Comparison of ENCODE assay signal across 5 fruit fly cellular contexts in genomic region chrX:12744026-12744688, dm6.
TF ChIP-seq lines count a peak whose summit lies in the region.

CG4004 (plus strand) TSS chrX:12744212.

- TF ChIP-seq CTCF in whole organism, embryonic (GFP tag; optimal IDR thresholded peaks at IDR 0.05; lab: Kevin White, UChicago) = no peak

TF ChIP-seq in whole organism, adult, 20 proteins besides CTCF, POLR2A, EP300 and RAD21 (continues in another document):
- TF ChIP-seq Clk (GFP tag; optimal IDR thresholded peaks at IDR 0.05; lab: Kevin White, UChicago) (no peak), Crg-1 (GFP tag; optimal IDR thresholded peaks at IDR 0.05; lab: Kevin White, UChicago) (no peak), CG14711 (tag; optimal IDR thresholded peaks at IDR 0.05; lab: Kevin White, UChicago) (no peak), CG11617 (GFP tag; optimal IDR thresholded peaks at IDR 0.05; lab: Kevin White, UChicago) (peak; percentile 39), CG5204 (GFP tag; optimal IDR thresholded peaks at IDR 0.05; lab: Kevin White, UChicago) (no peak), bab1 (GFP tag; optimal IDR thresholded peaks at IDR 0.05; lab: Kevin White, UChicago) (peak; percentile 39), CG7101 (tag; optimal IDR thresholded peaks at IDR 0.05; lab: Kevin White, UChicago) (peak; percentile 25), tj (GFP tag; optimal IDR thresholded peaks at IDR 0.05; lab: Kevin White, UChicago) (peak; percentile 30), pad (GFP tag; optimal IDR thresholded peaks at IDR 0.05; lab: Kevin White, UChicago) (peak; percentile 8), Mnt (GFP tag; optimal IDR thresholded peaks at IDR 0.05; lab: Kevin White, UChicago) (peak; percentile 23), cic (GFP tag; optimal IDR thresholded peaks at IDR 0.05; lab: Kevin White, UChicago) (no peak), cnc (optimal IDR thresholded peaks at IDR 0.05; lab: Kevin White, UChicago) (no peak), CG7045 (GFP tag; optimal IDR thresholded peaks at IDR 0.05; lab: Kevin White, UChicago) (no peak), ovo (GFP tag; optimal IDR thresholded peaks at IDR 0.05; lab: Kevin White, UChicago) (no peak), CG1620 (GFP tag; optimal IDR thresholded peaks at IDR 0.05; lab: Kevin White, UChicago) (peak; percentile 4), kay (GFP tag; lab: Kevin White, UChicago; ENCODE audit: borderline replicate concordance) (no peak), CG12768 (GFP tag; optimal IDR thresholded peaks at IDR 0.05; lab: Kevin White, UChicago) (no peak), CG33017 (tag; optimal IDR thresholded peaks at IDR 0.05; lab: Kevin White, UChicago) (no peak), toe (GFP tag; optimal IDR thresholded peaks at IDR 0.05; lab: Kevin White, UChicago) (no peak)

TF ChIP-seq in whole organism, embryonic, 481 proteins besides CTCF, POLR2A, EP300 and RAD21 (continues in another document):
- TF ChIP-seq croc (GFP tag; conservative IDR thresholded peaks at IDR 0.05; lab: Robert Waterston, UW) (no peak), sens-2 (GFP tag; IDR thresholded peaks at IDR 0.05; lab: Robert Waterston, UW) (no peak), Meics (GFP tag; optimal IDR thresholded peaks at IDR 0.05; lab: Kevin White, UChicago) (no peak), CG16813 (GFP tag; IDR thresholded peaks at IDR 0.05; lab: Robert Waterston, UW; ENCODE audit: partially characterized antibody) (0 out of 3 replicates have a peak, but pooled peaks have one; percentile 34), CG6689 (GFP tag; IDR thresholded peaks at IDR 0.05; lab: Robert Waterston, UW) (0 out of 2 replicates have a peak, but pooled peaks have one; percentile 21), Fer2 (tag; optimal IDR thresholded peaks at IDR 0.05; lab: Kevin White, UChicago) (no peak), row (GFP tag; IDR thresholded peaks at IDR 0.05; lab: Robert Waterston, UW) (peak; percentile 20; the same call in 1 of the 3 replicates), Sox102F (GFP tag; optimal IDR thresholded peaks at IDR 0.05; lab: Kevin White, UChicago) (peak; percentile 19), cad (GFP tag; optimal IDR thresholded peaks at IDR 0.05; lab: Kevin White, UChicago) (no peak), CG5953 (GFP tag; IDR thresholded peaks at IDR 0.05; lab: Robert Waterston, UW) (no peak), Dip2 (GFP tag; IDR thresholded peaks at IDR 0.05; lab: Robert Waterston, UW) (no peak), CG10979 (tag; optimal IDR thresholded peaks at IDR 0.05; lab: Kevin White, UChicago) (peak; percentile 38), lbe (GFP tag; optimal IDR thresholded peaks at IDR 0.05; lab: Kevin White, UChicago) (peak; percentile 28), Xrp1 (GFP tag; IDR thresholded peaks at IDR 0.05; lab: Robert Waterston, UW) (peak; percentile 16; the same call in 1 of the 2 replicates), D19B (GFP tag; optimal IDR thresholded peaks at IDR 0.05; lab: Kevin White, UChicago) (peak; percentile 3), peb (GFP tag; IDR thresholded peaks at IDR 0.05; lab: Robert Waterston, UW) (no peak), CG18764 (GFP tag; optimal IDR thresholded peaks at IDR 0.05; lab: Kevin White, UChicago) (peak; percentile 70)

TF ChIP-seq in whole organism, prepupa, 60 proteins besides CTCF, POLR2A, EP300 and RAD21 (continues in another document):
- TF ChIP-seq Eip78C (GFP tag; lab: Kevin White, UChicago) = peak; percentile 46
- TF ChIP-seq Smox (GFP tag; optimal IDR thresholded peaks at IDR 0.05; lab: Kevin White, UChicago) = no peak
- no peak for TF ChIP-seq net (GFP tag; optimal IDR thresholded peaks at IDR 0.05; lab: Kevin White, UChicago)
- TF ChIP-seq pdm3 (GFP tag; optimal IDR thresholded peaks at IDR 0.05; lab: Kevin White, UChicago) = peak; percentile 25
- no peak for TF ChIP-seq CG11902 (GFP tag; optimal IDR thresholded peaks at IDR 0.05; lab: Kevin White, UChicago)
- TF ChIP-seq eg (GFP tag; IDR thresholded peaks at IDR 0.05; lab: Robert Waterston, UW) = peak; percentile 83
- peak; percentile 9 for TF ChIP-seq CG8632 (GFP tag; optimal IDR thresholded peaks at IDR 0.05; lab: Kevin White, UChicago)
- no peak for TF ChIP-seq CG8319 (GFP tag; optimal IDR thresholded peaks at IDR 0.05; lab: Kevin White, UChicago)
- TF ChIP-seq Eip75B (GFP tag; optimal IDR thresholded peaks at IDR 0.05; lab: Kevin White, UChicago) = peak; percentile 27
- TF ChIP-seq Blimp-1 (GFP tag; optimal IDR thresholded peaks at IDR 0.05; lab: Kevin White, UChicago) = no peak
- TF ChIP-seq CG10631 (GFP tag; optimal IDR thresholded peaks at IDR 0.05; lab: Kevin White, UChicago) = peak; percentile 20
- peak; percentile 68 for TF ChIP-seq svp (GFP tag; lab: Kevin White, UChicago)
- peak; percentile 34 for TF ChIP-seq vri (GFP tag; optimal IDR thresholded peaks at IDR 0.05; lab: Kevin White, UChicago)
- no peak for TF ChIP-seq CG7368 (GFP tag; optimal IDR thresholded peaks at IDR 0.05; lab: Kevin White, UChicago)
- TF ChIP-seq ss (GFP tag; optimal IDR thresholded peaks at IDR 0.05; lab: Kevin White, UChicago) = peak; percentile 60 to 61
- TF ChIP-seq Sox15 (GFP tag; optimal IDR thresholded peaks at IDR 0.05; lab: Kevin White, UChicago) = no peak
- peak; percentile 33 for TF ChIP-seq CG16779 (tag; optimal IDR thresholded peaks at IDR 0.05; lab: Kevin White, UChicago)
- peak; percentile 7 for TF ChIP-seq Sox102F (GFP tag; optimal IDR thresholded peaks at IDR 0.05; lab: Kevin White, UChicago)
- no peak for TF ChIP-seq CG34406 (GFP tag; optimal IDR thresholded peaks at IDR 0.05; lab: Kevin White, UChicago)
- TF ChIP-seq CG6854 (GFP tag; optimal IDR thresholded peaks at IDR 0.05; lab: Kevin White, UChicago) = no peak
- TF ChIP-seq Gug (GFP tag; IDR thresholded peaks at IDR 0.05; lab: Robert Waterston, UW) = peak; percentile 40

TF ChIP-seq in whole organism, pupa, 21 proteins besides CTCF, POLR2A, EP300 and RAD21:
- TF ChIP-seq EcR (GFP tag; optimal IDR thresholded peaks at IDR 0.05; lab: Kevin White, UChicago) = no peak
- TF ChIP-seq Snoo (tag; optimal IDR thresholded peaks at IDR 0.05; lab: Kevin White, UChicago) = no peak
- peak; percentile 22 for TF ChIP-seq gl (tag; optimal IDR thresholded peaks at IDR 0.05; lab: Kevin White, UChicago)
- no peak for TF ChIP-seq D1 (tag; optimal IDR thresholded peaks at IDR 0.05; lab: Kevin White, UChicago)
- peak; percentile 88 for TF ChIP-seq CG12605 (GFP tag; IDR thresholded peaks at IDR 0.05; lab: Robert Waterston, UW)
- TF ChIP-seq CG14655 (GFP tag; optimal IDR thresholded peaks at IDR 0.05; lab: Kevin White, UChicago) = peak; percentile 34
- peak; percentile 15 for TF ChIP-seq CG8301 (tag; optimal IDR thresholded peaks at IDR 0.05; lab: Kevin White, UChicago)
- peak; percentile 83; the same call in 2 of the 3 replicates for TF ChIP-seq fd96Ca (GFP tag; IDR thresholded peaks at IDR 0.05; lab: Robert Waterston, UW)
- TF ChIP-seq CG9948 (tag; optimal IDR thresholded peaks at IDR 0.05; lab: Kevin White, UChicago) = peak; percentile 27
- peak; percentile 90 for TF ChIP-seq CG4496 (GFP tag; IDR thresholded peaks at IDR 0.05; lab: Robert Waterston, UW)
- TF ChIP-seq CG13204 (GFP tag; optimal IDR thresholded peaks at IDR 0.05; lab: Kevin White, UChicago) = peak; percentile 21
- peak; percentile 41 for TF ChIP-seq Pif1B (GFP tag; optimal IDR thresholded peaks at IDR 0.05; lab: Kevin White, UChicago)
- no peak for TF ChIP-seq CG8159 (tag; optimal IDR thresholded peaks at IDR 0.05; lab: Kevin White, UChicago)
- TF ChIP-seq CG32121 (GFP tag; IDR thresholded peaks at IDR 0.05; lab: Robert Waterston, UW) = peak; percentile 66
- TF ChIP-seq CG15710 (tag; optimal IDR thresholded peaks at IDR 0.05; lab: Kevin White, UChicago) = peak; percentile 22
- peak; percentile 66 for TF ChIP-seq Pif1A (GFP tag; optimal IDR thresholded peaks at IDR 0.05; lab: Kevin White, UChicago)
- TF ChIP-seq CG17806 (tag; optimal IDR thresholded peaks at IDR 0.05; lab: Kevin White, UChicago) = peak; percentile 25
- peak; percentile 75 for TF ChIP-seq Ets98B (GFP tag; IDR thresholded peaks at IDR 0.05; lab: Robert Waterston, UW)
- TF ChIP-seq CG10348 (GFP tag; IDR thresholded peaks at IDR 0.05; lab: Robert Waterston, UW) = no peak
- TF ChIP-seq rn (GFP tag; IDR thresholded peaks at IDR 0.05; lab: Robert Waterston, UW) = peak; percentile 44; the same call in 1 of the 2 replicates
- no peak for TF ChIP-seq CG34367 (tag; optimal IDR thresholded peaks at IDR 0.05; lab: Kevin White, UChicago)

TF ChIP-seq in whole organism, wandering third instar larva, 38 proteins besides CTCF, POLR2A, EP300 and RAD21:
- TF ChIP-seq Jra (GFP tag; optimal IDR thresholded peaks at IDR 0.05; lab: Kevin White, UChicago) = peak; percentile 37
- TF ChIP-seq CrebA (GFP tag; optimal IDR thresholded peaks at IDR 0.05; lab: Kevin White, UChicago; ENCODE audit: borderline replicate concordance) = peak; percentile 53
- TF ChIP-seq h (GFP tag; optimal IDR thresholded peaks at IDR 0.05; lab: Kevin White, UChicago) = peak; percentile 35
- TF ChIP-seq Sp1 (GFP tag; optimal IDR thresholded peaks at IDR 0.05; lab: Kevin White, UChicago) = peak; percentile 7
- TF ChIP-seq Hnf4 (GFP tag; optimal IDR thresholded peaks at IDR 0.05; lab: Kevin White, UChicago) = peak; percentile 26
- no peak for TF ChIP-seq rgr (GFP tag; optimal IDR thresholded peaks at IDR 0.05; lab: Kevin White, UChicago)
- no peak for TF ChIP-seq pan (optimal IDR thresholded peaks at IDR 0.05; lab: Kevin White, UChicago)
- peak; percentile 34 for TF ChIP-seq psq (GFP tag; optimal IDR thresholded peaks at IDR 0.05; lab: Kevin White, UChicago)
- TF ChIP-seq Dif (GFP tag; optimal IDR thresholded peaks at IDR 0.05; lab: Kevin White, UChicago; ENCODE audit: partially characterized antibody) = peak; percentile 98
- peak; percentile 46 to 94 for TF ChIP-seq dl (GFP tag; optimal IDR thresholded peaks at IDR 0.05; lab: Kevin White, UChicago; ENCODE audit: insufficient read depth in 1 of 2, partially characterized antibody in 2 of 2)
- TF ChIP-seq foxo (GFP tag; optimal IDR thresholded peaks at IDR 0.05; lab: Kevin White, UChicago) = no peak
- peak; percentile 20 for TF ChIP-seq br (GFP tag; optimal IDR thresholded peaks at IDR 0.05; lab: Kevin White, UChicago)
- peak; percentile 6 for TF ChIP-seq sage (GFP tag; optimal IDR thresholded peaks at IDR 0.05; lab: Kevin White, UChicago)
- peak; percentile 99 for TF ChIP-seq Vsx2 (GFP tag; optimal IDR thresholded peaks at IDR 0.05; lab: Kevin White, UChicago; ENCODE audit: partially characterized antibody)
- no peak for TF ChIP-seq brk (GFP tag; optimal IDR thresholded peaks at IDR 0.05; lab: Kevin White, UChicago)
- TF ChIP-seq woc (GFP tag; optimal IDR thresholded peaks at IDR 0.05; lab: Kevin White, UChicago) = peak; percentile 3
